Fruit fly (Drosophila melanogaster): Measurements from ENCODE around the gene Nhe1.

- TF ChIP-seq br (GFP tag; optimal IDR thresholded peaks at IDR 0.05): no peak
- TF ChIP-seq HLH106 (tag; optimal IDR thresholded peaks at IDR 0.05): no peak
- TF ChIP-seq usp (GFP tag; optimal IDR thresholded peaks at IDR 0.05): no peak
- peak; percentile 42 for TF ChIP-seq Sp1 (GFP tag; optimal IDR thresholded peaks at IDR 0.05)
- peak; percentile 50 for TF ChIP-seq woc (GFP tag; optimal IDR thresholded peaks at IDR 0.05)
- no peak for TF ChIP-seq psq (GFP tag; optimal IDR thresholded peaks at IDR 0.05)
- no peak for TF ChIP-seq Dfd (GFP tag; optimal IDR thresholded peaks at IDR 0.05)
- no peak for TF ChIP-seq jim (GFP tag; optimal IDR thresholded peaks at IDR 0.05)
- TF ChIP-seq dmrt93B (GFP tag; optimal IDR thresholded peaks at IDR 0.05): no peak
- peak; percentile 68 to 76 for TF ChIP-seq dl (GFP tag; optimal IDR thresholded peaks at IDR 0.05; ENCODE audit: insufficient read depth in 1 of 2, partially characterized antibody in 2 of 2)
- no peak for TF ChIP-seq brk (GFP tag; optimal IDR thresholded peaks at IDR 0.05)
- TF ChIP-seq Vsx2 (GFP tag; optimal IDR thresholded peaks at IDR 0.05; ENCODE audit: partially characterized antibody): no peak
- no peak for TF ChIP-seq Hnf4 (GFP tag; optimal IDR thresholded peaks at IDR 0.05)
- TF ChIP-seq ey (GFP tag; optimal IDR thresholded peaks at IDR 0.05): no peak
Observed at dm6 chr2L:107476-108436, 1.2 kb upstream of the Nhe1 start.
